Fruit fly (Drosophila melanogaster): ENCODE results near the gene eIF4EHP.
A peak's percentile ranks its signal among the peaks of the same experiment; 100 is the strongest.

Gene eIF4EHP

DNA sequence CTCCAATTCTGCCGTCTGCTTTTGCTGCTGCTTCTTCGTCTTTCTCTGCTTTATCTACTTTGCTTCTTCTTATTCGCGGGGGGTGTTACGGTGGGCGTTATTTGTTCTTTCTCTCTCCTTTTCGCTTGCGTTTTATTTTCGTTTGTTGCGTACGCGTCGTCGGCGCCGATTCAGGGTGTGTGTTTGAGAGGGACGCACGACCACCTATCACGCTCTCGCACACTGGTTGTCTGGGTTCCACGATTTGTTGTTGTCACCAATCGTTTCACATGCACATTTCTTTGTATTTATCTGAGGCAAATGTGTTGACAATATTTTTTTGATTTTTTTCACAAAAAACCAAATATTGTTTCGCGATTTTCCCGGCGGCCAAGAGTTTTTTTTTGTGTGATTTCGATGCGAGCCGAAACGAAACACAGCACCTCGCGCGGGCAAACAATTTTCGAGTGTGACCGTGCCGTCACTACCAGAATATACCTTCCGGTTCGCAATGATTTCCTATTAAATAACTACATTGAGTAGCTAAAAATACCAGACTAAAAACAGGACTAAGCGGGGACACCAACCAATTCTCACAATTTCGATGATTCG, 3.4 kb downstream of the eIF4EHP start, which contains the start of gene Syx1A (continued):
- TF ChIP-seq CG15011 (GFP tag; optimal IDR thresholded peaks at IDR 0.05) (no peak), stc (GFP tag; IDR thresholded peaks at IDR 0.05) (no peak), Jarid2 (GFP tag; optimal IDR thresholded peaks at IDR 0.05) (peak; percentile 91), Hr51 (GFP tag; optimal IDR thresholded peaks at IDR 0.05) (peak in 1 of 2 experiments; percentile 29), HmgZ (tag; optimal IDR thresholded peaks at IDR 0.05) (peak; percentile 30), Fer2 (tag; optimal IDR thresholded peaks at IDR 0.05) (no peak), gcm2 (GFP tag; optimal IDR thresholded peaks at IDR 0.05) (no peak), CG32532 (GFP tag; IDR thresholded peaks at IDR 0.05) (no peak), CG8924 (tag; optimal IDR thresholded peaks at IDR 0.05) (peak; percentile 35), CG33213 (GFP tag; optimal IDR thresholded peaks at IDR 0.05) (peak; percentile 73), MTF-1 (GFP tag; optimal IDR thresholded peaks at IDR 0.05; ENCODE audit: borderline replicate concordance) (no peak), Camta (GFP tag; optimal IDR thresholded peaks at IDR 0.05) (no peak), CoRest (tag; optimal IDR thresholded peaks at IDR 0.05) (peak; percentile 11), ems (GFP tag; optimal IDR thresholded peaks at IDR 0.05) (no peak), CG18476 (GFP tag; optimal IDR thresholded peaks at IDR 0.05) (no peak), zf30C (GFP tag; optimal IDR thresholded peaks at IDR 0.05) (no peak), Dip3 (GFP tag; optimal IDR thresholded peaks at IDR 0.05) (no peak), Xrp1 (GFP tag; IDR thresholded peaks at IDR 0.05) (no peak), ham (GFP tag; IDR thresholded peaks at IDR 0.05) (no peak), CG1647 (GFP tag; optimal IDR thresholded peaks at IDR 0.05) (no peak), cas (GFP tag; IDR thresholded peaks at IDR 0.05) (no peak), Atf-2 (GFP tag; optimal IDR thresholded peaks at IDR 0.05) (no peak), C15 (GFP tag; IDR thresholded peaks at IDR 0.05) (no peak), CG12744 (GFP tag; optimal IDR thresholded peaks at IDR 0.05) (no peak), sna (GFP tag; IDR thresholded peaks at IDR 0.05; ENCODE audit: partially characterized antibody) (no peak), ftz-f1 (GFP tag; optimal IDR thresholded peaks at IDR 0.05) (no peak), CG8359 (GFP tag; optimal IDR thresholded peaks at IDR 0.05; ENCODE audit: borderline replicate concordance) (no peak), ewg (GFP tag; optimal IDR thresholded peaks at IDR 0.05) (peak; percentile 10), CG34376 (GFP tag; optimal IDR thresholded peaks at IDR 0.05) (peak; percentile 26), toy (GFP tag; IDR thresholded peaks at IDR 0.05) (no peak), sisA (GFP tag; IDR thresholded peaks at IDR 0.05) (no peak), slbo (GFP tag; IDR thresholded peaks at IDR 0.05) (no peak), CG11085 (GFP tag; IDR thresholded peaks at IDR 0.05) (no peak), Opbp (GFP tag; IDR thresholded peaks at IDR 0.05; ENCODE audit: partially characterized antibody) (no peak), CG12104 (GFP tag; optimal IDR thresholded peaks at IDR 0.05) (no peak), CG11695 (GFP tag; IDR thresholded peaks at IDR 0.05) (no peak), run (tag; optimal IDR thresholded peaks at IDR 0.05) (peak; percentile 5), z (GFP tag; IDR thresholded peaks at IDR 0.05) (no peak), Trl (optimal IDR thresholded peaks at IDR 0.05) (no peak), Trl (GFP tag; optimal IDR thresholded peaks at IDR 0.05) (no peak), CG17802 (tag; optimal IDR thresholded peaks at IDR 0.05) (no peak), CG11456 (GFP tag; IDR thresholded peaks at IDR 0.05) (no peak), CG9817 (tag; optimal IDR thresholded peaks at IDR 0.05) (no peak), Max (GFP tag; optimal IDR thresholded peaks at IDR 0.05) (no peak), CG34422 (GFP tag; IDR thresholded peaks at IDR 0.05) (no peak), Dref (GFP tag; IDR thresholded peaks at IDR 0.05) (no peak), bbx (GFP tag; IDR thresholded peaks at IDR 0.05; ENCODE audit: partially characterized antibody) (no peak), Sox102F (GFP tag; optimal IDR thresholded peaks at IDR 0.05) (no peak), dati (GFP tag; IDR thresholded peaks at IDR 0.05) (no peak), her (GFP tag; optimal IDR thresholded peaks at IDR 0.05) (peak; percentile 23), CG11560 (tag; IDR thresholded peaks at IDR 0.05) (no peak), dysf (GFP tag; IDR thresholded peaks at IDR 0.05) (no peak)
